Worm (Caenorhabditis elegans) whole organism, L1 larva: ENCODE measurements around the gene cbs-1.

Source experiments
- C04F5.9 ChIP-seq: sonication (generic microtip); optimal IDR thresholded peaks from 2 replicates; lab custom pipeline; 2016; ENCODE audit warnings: missing genetic modification characterization, missing compliant biosample characterization
- C34B4.2 ChIP-seq: sonication (generic microtip); optimal IDR thresholded peaks from 2 replicates; lab custom pipeline; 2017; ENCODE audit warnings: mild to moderate bottlenecking, missing genetic modification characterization, missing compliant biosample characterization
- F16B12.6 ChIP-seq: fragments of 150-350 bp; optimal IDR thresholded peaks from 2 replicates; lab custom pipeline; 2014; ENCODE audit warnings: missing biosample characterization, missing genetic modification characterization
- alr-1 ChIP-seq: fragments of 200-800 bp; sonication (Bioruptor generic); optimal IDR thresholded peaks from 2 replicates; lab custom pipeline; 2018; ENCODE audit warnings: borderline replicate concordance, mild to moderate bottlenecking, missing genetic modification characterization, missing compliant biosample characterization
- aly-2 ChIP-seq: fragments of 150-350 bp; optimal IDR thresholded peaks from 2 replicates; lab custom pipeline; 2014; ENCODE audit warnings: missing biosample characterization, missing genetic modification characterization
- ceh-63 ChIP-seq: fragments of 200-800 bp; sonication (Bioruptor generic); optimal IDR thresholded peaks from 2 replicates; lab custom pipeline; 2018; ENCODE audit warnings: mild to moderate bottlenecking, missing genetic modification characterization, missing compliant biosample characterization
- ceh-8 ChIP-seq: fragments of 200-800 bp; sonication (Bioruptor generic); optimal IDR thresholded peaks from 2 replicates; lab custom pipeline; 2018; ENCODE audit warnings: mild to moderate bottlenecking, missing genetic modification characterization, moderate library complexity, missing compliant biosample characterization
- ceh-82 ChIP-seq, 3 experiments: fragments of 150-350 bp in 1 of 3; sonication (generic microtip) in 2 of 3; optimal IDR thresholded peaks; 2 replicates each; lab custom pipeline; 2014 to 2017; ENCODE audit warnings: missing biosample characterization in 3 of 3, missing genetic modification characterization in 3 of 3
- ceh-90 ChIP-seq: sonication (generic microtip); optimal IDR thresholded peaks from 2 replicates; lab custom pipeline; 2016; ENCODE audit warnings: missing genetic modification characterization, missing compliant biosample characterization
- dsc-1 ChIP-seq: sonication (generic microtip); optimal IDR thresholded peaks from 2 replicates; lab custom pipeline; 2016; ENCODE audit warnings: mild to moderate bottlenecking, missing genetic modification characterization, missing compliant biosample characterization
- efl-1 ChIP-seq, 4 experiments: fragments of 150-350 bp; optimal IDR thresholded peaks in 3 of 4; peaks in 1 of 4; 1 replicate in 1 of 4; 2 replicates in 3 of 4; lab custom pipeline; 2014; ENCODE audit warnings: missing biosample characterization in 2 of 4, missing genetic modification characterization in 2 of 4, missing genetic modification reagents in 2 of 4
- efl-3 ChIP-seq: fragments of 200-800 bp; sonication (Bioruptor generic); optimal IDR thresholded peaks from 2 replicates; lab custom pipeline; 2018; ENCODE audit warnings: mild to moderate bottlenecking, missing genetic modification characterization, missing compliant biosample characterization
- egl-13 ChIP-seq: sonication (generic microtip); optimal IDR thresholded peaks from 2 replicates; lab custom pipeline; 2016; ENCODE audit warnings: missing genotype, missing genetic modification reagents, missing genetic modification characterization, missing compliant biosample characterization
- egl-27 ChIP-seq, 2 experiments: fragments of 150-350 bp in 1 of 2; sonication (generic microtip); optimal IDR thresholded peaks; 3 replicates each; lab custom pipeline; 2017 to 2018; ENCODE audit warnings: missing biosample characterization in 2 of 2, missing genetic modification characterization in 2 of 2, missing genetic modification reagents in 2 of 2
- elt-3 ChIP-seq, 6 experiments: fragments of 150-350 bp in 1 of 6; sonication (generic microtip); optimal IDR thresholded peaks; 2 replicates each; lab custom pipeline; 2017 to 2018; ENCODE audit warnings: missing biosample characterization in 6 of 6, missing genetic modification characterization in 6 of 6, inconsistent platforms in 1 of 6
- ets-5 ChIP-seq: fragments of 200-800 bp; sonication (Bioruptor generic); IDR thresholded peaks from 2 replicates; pipeline ENCODE4 v1.3.6; 2022; ENCODE audit warnings: missing genetic modification characterization, missing compliant biosample characterization
- fkh-10 ChIP-seq: sonication (generic microtip); optimal IDR thresholded peaks from 2 replicates; lab custom pipeline; 2017; ENCODE audit warnings: missing biosample characterization, missing genetic modification reagents, missing genetic modification characterization
- fkh-4 ChIP-seq: sonication (generic microtip); optimal IDR thresholded peaks from 2 replicates; lab custom pipeline; 2016; ENCODE audit warnings: missing compliant biosample characterization, missing genetic modification characterization, borderline replicate concordance
- fkh-8 ChIP-seq: sonication (generic microtip); optimal IDR thresholded peaks from 2 replicates; lab custom pipeline; 2016; ENCODE audit warnings: mild to moderate bottlenecking, missing genetic modification characterization, missing compliant biosample characterization
- fos-1 ChIP-seq: fragments of 150-350 bp; optimal IDR thresholded peaks from 2 replicates; lab custom pipeline; 2014; ENCODE audit warnings: missing biosample characterization, missing genetic modification characterization
- grh-1 ChIP-seq: fragments of 200-800 bp; sonication (Bioruptor generic); IDR thresholded peaks from 2 replicates; pipeline ENCODE4 v1.3.6; 2022; ENCODE audit warnings: missing genetic modification reagents, missing genetic modification characterization, missing compliant biosample characterization
- hlh-4 ChIP-seq: sonication (generic microtip); optimal IDR thresholded peaks from 2 replicates; lab custom pipeline; 2016; ENCODE audit warnings: mild to moderate bottlenecking, missing genetic modification characterization, missing compliant biosample characterization
- hpl-2 ChIP-seq: fragments of 150-350 bp; optimal IDR thresholded peaks from 2 replicates; lab custom pipeline; 2014; ENCODE audit warnings: missing biosample characterization, missing genetic modification reagents, missing genetic modification characterization
- irx-1 ChIP-seq: sonication (generic microtip); optimal IDR thresholded peaks from 2 replicates; lab custom pipeline; 2016; ENCODE audit warnings: missing genetic modification characterization, missing compliant biosample characterization
- jun-1 ChIP-seq: fragments of 150-350 bp; optimal IDR thresholded peaks from 2 replicates; lab custom pipeline; 2014; ENCODE audit warnings: missing biosample characterization, missing genetic modification reagents, missing genetic modification characterization
- lin-13 ChIP-seq: fragments of 150-350 bp; optimal IDR thresholded peaks from 2 replicates; lab custom pipeline; 2014; ENCODE audit warnings: missing biosample characterization, missing genetic modification reagents, missing genetic modification characterization
- lin-39 ChIP-seq: fragments of 150-350 bp; optimal IDR thresholded peaks from 2 replicates; lab custom pipeline; 2014; ENCODE audit warnings: missing biosample characterization, missing genetic modification reagents, missing genetic modification characterization
- mef-2 ChIP-seq: fragments of 150-350 bp; optimal IDR thresholded peaks from 2 replicates; lab custom pipeline; 2014; ENCODE audit warnings: missing biosample characterization, missing genetic modification characterization
- nhr-12 ChIP-seq: sonication (generic microtip); optimal IDR thresholded peaks from 2 replicates; lab custom pipeline; 2017; ENCODE audit warnings: missing biosample characterization, missing genetic modification characterization
- nhr-19 ChIP-seq: fragments of 200-800 bp; sonication (Bioruptor generic); conservative IDR thresholded peaks from 2 replicates; pipeline ENCODE4 v1.3.6; 2022; ENCODE audit warnings: missing genetic modification characterization, missing compliant biosample characterization
- nhr-237 ChIP-seq: fragments of 150-350 bp; optimal IDR thresholded peaks from 2 replicates; lab custom pipeline; 2014; ENCODE audit warnings: missing biosample characterization, missing genetic modification characterization
- nhr-76 ChIP-seq: sonication (generic microtip); optimal IDR thresholded peaks from 2 replicates; lab custom pipeline; 2017; ENCODE audit warnings: missing biosample characterization, missing genetic modification characterization
- nhr-90 ChIP-seq: sonication (generic microtip); optimal IDR thresholded peaks from 2 replicates; lab custom pipeline; 2016; ENCODE audit warnings: mild to moderate bottlenecking, missing genetic modification characterization, missing compliant biosample characterization; ENCODE audit not compliant: poor library complexity
- pag-3 ChIP-seq: sonication (generic microtip); optimal IDR thresholded peaks from 2 replicates; lab custom pipeline; 2017; ENCODE audit warnings: missing genetic modification characterization, mild to moderate bottlenecking, missing compliant biosample characterization, antibody characterized with exemption, borderline replicate concordance; ENCODE audit not compliant: insufficient read depth
- skn-1 ChIP-seq: fragments of 150-350 bp; optimal IDR thresholded peaks from 2 replicates; lab custom pipeline; 2014; ENCODE audit warnings: missing biosample characterization, missing genetic modification characterization
- snpc-4 ChIP-seq: fragments of 150-350 bp; optimal IDR thresholded peaks from 2 replicates; lab custom pipeline; 2014; ENCODE audit warnings: missing biosample characterization, missing genetic modification characterization
- sox-4 ChIP-seq: sonication (generic microtip); optimal IDR thresholded peaks from 2 replicates; lab custom pipeline; 2016; ENCODE audit warnings: missing genetic modification characterization, missing compliant biosample characterization
- sptf-1 ChIP-seq: fragments of 150-350 bp; optimal IDR thresholded peaks from 2 replicates; lab custom pipeline; 2014; ENCODE audit warnings: missing biosample characterization, missing genetic modification characterization
- sup-37 ChIP-seq: fragments of 200-800 bp; sonication (Bioruptor generic); optimal IDR thresholded peaks from 2 replicates; lab custom pipeline; 2018; ENCODE audit warnings: mild to moderate bottlenecking, missing genetic modification characterization, missing compliant biosample characterization
- swsn-7 ChIP-seq: sonication (generic microtip); optimal IDR thresholded peaks from 2 replicates; lab custom pipeline; 2016; ENCODE audit warnings: missing genetic modification characterization, missing compliant biosample characterization
- tbx-2 ChIP-seq: sonication (generic microtip); optimal IDR thresholded peaks from 2 replicates; lab custom pipeline; 2016; ENCODE audit warnings: missing genetic modification characterization, missing compliant biosample characterization
- unc-130 ChIP-seq: fragments of 150-350 bp; optimal IDR thresholded peaks from 2 replicates; lab custom pipeline; 2017; ENCODE audit warnings: missing biosample characterization, missing genetic modification characterization, inconsistent platforms
- unc-30 ChIP-seq: sonication (generic microtip); optimal IDR thresholded peaks from 2 replicates; lab custom pipeline; 2017; ENCODE audit warnings: missing biosample characterization, missing genetic modification characterization
- unc-86 ChIP-seq: sonication (generic microtip); optimal IDR thresholded peaks from 2 replicates; lab custom pipeline; 2016; ENCODE audit warnings: missing genetic modification characterization, missing compliant biosample characterization
- unc-98 ChIP-seq: fragments of 200-800 bp; sonication (Bioruptor generic); IDR thresholded peaks from 2 replicates; pipeline ENCODE4 v1.3.6; 2022; ENCODE audit warnings: missing genetic modification characterization, missing compliant biosample characterization
- vab-15 ChIP-seq: sonication (generic microtip); optimal IDR thresholded peaks from 2 replicates; lab custom pipeline; 2017; ENCODE audit warnings: missing genotype, mild to moderate bottlenecking, missing genetic modification characterization, missing compliant biosample characterization
- xbp-1 ChIP-seq: sonication (generic microtip); optimal IDR thresholded peaks from 2 replicates; lab custom pipeline; 2016; ENCODE audit warnings: missing genetic modification characterization, missing compliant biosample characterization
- zag-1 ChIP-seq: fragments of 150-350 bp; optimal IDR thresholded peaks from 2 replicates; lab custom pipeline; 2014; ENCODE audit warnings: missing biosample characterization, missing genetic modification characterization
- ztf-11 ChIP-seq, 2 experiments: sonication (generic microtip); optimal IDR thresholded peaks; 2 replicates each; lab custom pipeline; 2016 to 2017; ENCODE audit warnings: missing genetic modification characterization in 2 of 2, missing biosample characterization in 1 of 2, missing compliant biosample characterization in 1 of 2
- ztf-4 ChIP-seq: fragments of 150-350 bp; optimal IDR thresholded peaks from 2 replicates; lab custom pipeline; 2014; ENCODE audit warnings: missing biosample characterization, missing genetic modification characterization

cbs-1 gene

ce11 chrX:10083272-10083671 is 29.2 kb downstream of the cbs-1 start:
- TF ChIP-seq nhr-237 (tag; lab: Kevin White, UChicago) = no peak
- TF ChIP-seq grh-1 (GFP tag; lab: Robert Waterston, UW) = no peak
- no peak for TF ChIP-seq efl-3
- no peak for TF ChIP-seq efl-1 (optimal IDR thresholded peaks at IDR 0.05; lab: Kevin White, UChicago)
- peak in 1 of 2 experiments; percentile 7 for TF ChIP-seq efl-1 (GFP tag; optimal IDR thresholded peaks at IDR 0.05 in 1 of 2; lab: Kevin White, UChicago)

ce11 chrX:10084050-10084672 is 30.1 kb downstream of the cbs-1 start, which contains the start of gene W07E11.1:
W07E11.1 (plus strand) TSS chrX:10084622.
- TF ChIP-seq unc-86 (tag; lab: Kevin White, UChicago) (no peak), mef-2 (tag; lab: Kevin White, UChicago) (no peak), aly-2 (tag; lab: Kevin White, UChicago) (no peak), zag-1 (tag; lab: Kevin White, UChicago) (no peak), ceh-90 (tag; lab: Kevin White, UChicago) (no peak), elt-3 (tag; optimal IDR thresholded peaks at IDR 0.05; lab: Kevin White, UChicago) (peak in 3 of 6 experiments; percentile 25 to 76 (median 25)), unc-130 (tag; lab: Kevin White, UChicago) (no peak), fkh-8 (no peak), unc-30 (no peak), nhr-12 (tag; lab: Kevin White, UChicago) (no peak), nhr-19 (GFP tag; lab: Robert Waterston, UW) (peak; percentile 44; the same call in 1 of the 2 replicates), xbp-1 (tag; lab: Kevin White, UChicago) (no peak), C34B4.2 (no peak), alr-1 (tag; lab: Kevin White, UChicago) (no peak), nhr-90 (peak; percentile 68), dsc-1 (no peak), ztf-11 (tag; optimal IDR thresholded peaks at IDR 0.05; lab: Kevin White, UChicago) (no peak), ztf-4 (tag; lab: Kevin White, UChicago) (no peak), sup-37 (GFP tag; lab: Kevin White, UChicago) (no peak), skn-1 (tag; lab: Kevin White, UChicago) (no peak), swsn-7 (tag; lab: Kevin White, UChicago) (no peak), grh-1 (GFP tag; lab: Robert Waterston, UW) (no peak), vab-15 (tag; lab: Kevin White, UChicago) (no peak), sptf-1 (tag; lab: Kevin White, UChicago) (no peak), fkh-4 (no peak), ceh-8 (GFP tag; lab: Kevin White, UChicago) (no peak), unc-98 (GFP tag; lab: Robert Waterston, UW) (no peak), egl-27 (tag; optimal IDR thresholded peaks at IDR 0.05; lab: Kevin White, UChicago) (no peak), egl-13 (no peak), irx-1 (tag; lab: Kevin White, UChicago) (no peak), tbx-2 (tag; lab: Kevin White, UChicago) (peak; percentile 28), snpc-4 (tag; lab: Kevin White, UChicago) (no peak), lin-13 (GFP tag; lab: Kevin White, UChicago) (no peak), nhr-237 (tag; lab: Kevin White, UChicago) (no peak), fos-1 (no peak), F16B12.6 (tag; lab: Kevin White, UChicago) (no peak), fkh-10 (GFP tag; lab: Kevin White, UChicago) (no peak), C04F5.9 (tag; lab: Kevin White, UChicago) (no peak), hlh-4 (tag; lab: Kevin White, UChicago) (no peak), ets-5 (GFP tag; lab: Robert Waterston, UW) (no peak), lin-39 (tag; lab: Kevin White, UChicago) (no peak), pag-3 (no peak), ceh-82 (tag; optimal IDR thresholded peaks at IDR 0.05; lab: Kevin White, UChicago) (no peak), jun-1 (no peak), ceh-63 (no peak), nhr-76 (tag; lab: Kevin White, UChicago) (no peak), sox-4 (tag; lab: Kevin White, UChicago) (no peak), hpl-2 (GFP tag; lab: Kevin White, UChicago) (no peak)
